Worm (Caenorhabditis elegans): ENCODE results near the gene W06H8.2.

The W06H8.2 gene

DNA sequence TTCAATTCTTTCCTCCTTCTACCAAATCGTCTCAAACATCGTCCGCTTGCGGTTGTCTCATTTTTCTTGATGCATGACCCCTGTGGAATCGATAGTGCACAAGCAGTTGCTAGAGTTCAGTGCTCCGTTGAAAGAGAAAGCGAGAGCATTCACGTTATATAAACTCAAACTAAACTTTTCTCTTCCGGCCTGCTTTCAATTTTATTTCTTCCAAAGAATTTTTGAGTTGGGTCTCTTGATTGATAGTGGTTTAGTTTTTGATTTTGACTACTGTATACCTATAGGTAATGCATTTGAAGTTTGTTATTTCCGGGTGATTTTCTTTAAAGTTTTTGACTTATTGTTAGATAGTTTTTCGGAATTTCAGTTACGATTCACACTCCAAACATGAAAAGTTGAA, 6.0 kb downstream of the W06H8.2 start:
- TF ChIP-seq madf-2 (tag; optimal IDR thresholded peaks at IDR 0.05) (no peak), ceh-2 (tag; optimal IDR thresholded peaks at IDR 0.05) (no peak), ahr-1 (tag; optimal IDR thresholded peaks at IDR 0.05) (no peak), nhr-232 (tag; optimal IDR thresholded peaks at IDR 0.05) (no peak), fkh-10 (GFP tag; optimal IDR thresholded peaks at IDR 0.05) (no peak), ceh-24 (tag; optimal IDR thresholded peaks at IDR 0.05) (no peak)

ce11 chrV:6213216-6213735, 6.7 kb downstream of the W06H8.2 start:
- TF ChIP-seq pha-4 (tag; optimal IDR thresholded peaks at IDR 0.05) (no peak), nfya-1 (tag; optimal IDR thresholded peaks at IDR 0.05) (no peak), lim-6 (tag; optimal IDR thresholded peaks at IDR 0.05) (no peak), nhr-11 (tag; optimal IDR thresholded peaks at IDR 0.05) (no peak), ttx-3 (tag; optimal IDR thresholded peaks at IDR 0.05) (no peak), ama-1 (optimal IDR thresholded peaks at IDR 0.05) (no peak), hlh-15 (tag; optimal IDR thresholded peaks at IDR 0.05) (no peak), pqm-1 (tag; optimal IDR thresholded peaks at IDR 0.05) (no peak), ztf-16 (tag; optimal IDR thresholded peaks at IDR 0.05) (no peak), dve-1 (tag; optimal IDR thresholded peaks at IDR 0.05) (no peak), ceh-34 (tag; optimal IDR thresholded peaks at IDR 0.05) (no peak), zip-5 (tag; optimal IDR thresholded peaks at IDR 0.05) (no peak), sdc-2 (tag; optimal IDR thresholded peaks at IDR 0.05) (no peak), ceh-19 (GFP tag; optimal IDR thresholded peaks at IDR 0.05) (no peak)

DNA sequence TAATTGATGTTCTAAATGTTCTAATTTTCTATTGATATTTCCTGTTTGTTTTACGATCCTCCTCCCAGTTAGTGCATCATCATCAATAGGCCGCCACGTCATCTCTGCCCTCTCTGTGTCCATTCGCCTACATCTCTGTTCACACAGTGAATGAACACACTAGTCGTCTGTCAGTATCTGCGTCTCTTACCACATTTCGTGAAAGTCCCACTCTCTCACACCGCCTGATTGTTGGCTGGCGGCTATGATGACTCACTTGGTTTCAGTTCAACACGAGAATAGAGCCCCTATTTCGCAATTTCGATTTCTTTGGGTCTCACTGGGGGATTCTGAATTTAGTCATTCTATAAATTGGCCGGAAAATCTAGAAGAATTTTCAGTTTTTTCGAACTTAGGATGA, 7.3 kb downstream of the W06H8.2 start:
- peak; percentile 19 for TF ChIP-seq nfya-1 (tag; optimal IDR thresholded peaks at IDR 0.05)
- peak; percentile 5 for TF ChIP-seq hlh-30 (tag; optimal IDR thresholded peaks at IDR 0.05; ENCODE audit: insufficient read depth)
- TF ChIP-seq unc-42 (tag; optimal IDR thresholded peaks at IDR 0.05): no peak
- TF ChIP-seq pros-1 (tag; optimal IDR thresholded peaks at IDR 0.05): no peak

- TF ChIP-seq elt-4 (tag; optimal IDR thresholded peaks at IDR 0.05) (no peak), fkh-10 (GFP tag; optimal IDR thresholded peaks at IDR 0.05) (no peak), ceh-18 (tag; optimal IDR thresholded peaks at IDR 0.05) (no peak), hlh-15 (tag; optimal IDR thresholded peaks at IDR 0.05) (no peak), C08G9.2 (tag; optimal IDR thresholded peaks at IDR 0.05) (no peak), hlh-8 (tag; optimal IDR thresholded peaks at IDR 0.05) (no peak), ceh-48 (tag; optimal IDR thresholded peaks at IDR 0.05) (no peak), pros-1 (tag; optimal IDR thresholded peaks at IDR 0.05) (no peak), unc-55 (GFP tag; optimal IDR thresholded peaks at IDR 0.05) (no peak), nhr-11 (tag; optimal IDR thresholded peaks at IDR 0.05) (no peak), ceh-6 (GFP tag; optimal IDR thresholded peaks at IDR 0.05) (no peak), ceh-30 (tag; optimal IDR thresholded peaks at IDR 0.05) (no peak), sox-4 (tag; optimal IDR thresholded peaks at IDR 0.05) (no peak), pha-2 (tag; optimal IDR thresholded peaks at IDR 0.05) (no peak), zip-5 (tag; optimal IDR thresholded peaks at IDR 0.05) (no peak)
Observed at ce11 chrV:6214465-6214864, 7.9 kb downstream of the W06H8.2 start.

- TF ChIP-seq tbx-2 (tag; optimal IDR thresholded peaks at IDR 0.05) (no peak), K02D7.2 (tag; optimal IDR thresholded peaks at IDR 0.05) (no peak), ceh-31 (tag; optimal IDR thresholded peaks at IDR 0.05) (no peak), rnt-1 (tag; optimal IDR thresholded peaks at IDR 0.05) (no peak), sox-4 (tag; optimal IDR thresholded peaks at IDR 0.05) (no peak), lim-6 (tag; optimal IDR thresholded peaks at IDR 0.05) (no peak), pax-1 (tag; optimal IDR thresholded peaks at IDR 0.05) (no peak)
Observed at ce11 chrV:6217142-6217541, 10.6 kb downstream of the W06H8.2 start.

All from whole organism, late embryonic.